Worm (Caenorhabditis elegans): ENCODE measurements around the gene lec-10.

lec-10 gene

DNA sequence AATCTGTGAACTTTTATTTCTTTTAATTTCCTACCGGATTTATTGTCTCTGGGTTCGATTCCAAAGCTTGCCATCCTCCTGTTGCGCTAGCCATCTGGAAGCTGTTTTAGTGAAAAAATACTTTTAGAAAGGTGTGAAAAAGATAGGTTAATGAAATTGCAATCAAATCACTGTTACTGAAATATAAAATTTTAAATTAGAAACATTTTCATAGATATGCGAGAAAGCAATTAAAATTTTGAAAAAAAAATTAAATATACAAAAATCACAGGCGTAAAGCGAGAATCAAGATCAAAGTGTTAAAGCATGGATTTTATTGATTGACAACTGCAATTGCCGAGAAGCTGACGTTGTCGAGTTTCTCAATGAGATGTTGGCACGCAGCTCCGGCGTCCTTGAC is 20.8 kb upstream of the lec-10 start, which contains the start of gene ubh-2 (continued):
- no peak for TF ChIP-seq unc-39 (tag; optimal IDR thresholded peaks at IDR 0.05)
- no peak for TF ChIP-seq aly-2 (tag; optimal IDR thresholded peaks at IDR 0.05)
- no peak for TF ChIP-seq aha-1 (tag)

DNA sequence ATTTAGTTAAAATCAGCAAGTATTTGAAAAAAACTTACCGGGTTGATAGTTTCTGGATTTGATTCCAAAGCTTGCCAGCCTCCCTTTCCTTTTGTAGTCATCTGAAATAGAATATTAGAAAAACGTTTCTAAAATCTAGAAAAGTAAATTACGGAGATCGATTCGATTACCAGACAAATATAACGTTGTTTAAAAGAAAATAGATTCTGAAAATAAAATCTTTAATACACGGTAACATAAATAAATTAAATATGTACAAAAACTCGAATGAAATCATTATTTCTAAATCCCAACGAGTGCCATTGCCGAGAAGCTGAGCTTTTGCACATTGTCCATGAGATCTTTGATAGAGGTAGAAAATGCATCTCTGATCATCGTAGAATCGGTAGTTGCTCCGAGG is 19.8 kb upstream of the lec-10 start, which contains the start of gene ubh-3:
ubh-3 (minus strand) TSS at position 101 of the 400 bp plus-strand sequence.
- TF ChIP-seq ctbp-1 (GFP tag; IDR thresholded peaks at IDR 0.05) (no peak), madf-5 (GFP tag; IDR thresholded peaks at IDR 0.05) (no peak), hlh-30 (tag; optimal IDR thresholded peaks at IDR 0.05; ENCODE audit: insufficient read depth) (no peak), ceh-28 (tag; optimal IDR thresholded peaks at IDR 0.05) (no peak), nhr-25 (tag; optimal IDR thresholded peaks at IDR 0.05; ENCODE audit: borderline replicate concordance, insufficient read depth) (no peak), egl-43 (GFP tag; IDR thresholded peaks at IDR 0.05) (no peak), unc-62 (GFP tag; optimal IDR thresholded peaks at IDR 0.05 in 1 of 2) (no peak), unc-62 (tag; optimal IDR thresholded peaks at IDR 0.05) (no peak)

DNA sequence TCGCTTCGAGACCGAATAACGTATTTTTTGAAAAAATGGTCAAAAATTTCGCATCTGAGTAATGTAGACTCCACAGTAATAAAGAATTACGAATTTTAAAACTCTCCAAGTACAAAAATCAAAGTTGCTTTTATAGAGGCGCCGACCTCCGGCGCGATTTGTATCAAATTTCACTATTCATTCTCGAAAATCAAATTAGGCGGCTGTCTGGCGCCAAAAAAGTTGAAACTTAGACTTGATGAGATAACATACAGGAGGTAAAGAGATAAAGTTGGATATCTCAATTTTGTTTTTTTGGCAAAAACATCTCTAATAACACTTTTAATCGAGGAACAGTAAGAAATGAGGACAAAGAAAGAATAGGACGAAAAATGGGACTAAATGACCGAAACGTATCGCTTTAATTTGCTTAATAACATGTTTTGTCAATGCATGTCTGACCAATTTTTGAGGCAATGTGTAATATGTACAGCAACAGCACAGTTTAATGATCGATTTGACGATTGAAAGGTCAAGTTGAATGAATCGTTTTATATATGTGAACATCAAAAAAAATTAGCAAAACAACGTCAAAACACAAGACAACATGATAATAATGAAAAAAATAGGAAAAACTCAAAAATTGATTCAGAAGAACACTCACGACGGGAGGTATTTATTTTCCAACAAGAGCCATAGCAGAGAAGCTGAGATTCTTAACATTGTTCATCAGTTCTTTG is 17.5 kb upstream of the lec-10 start:
- TF ChIP-seq nhr-6 (tag; optimal IDR thresholded peaks at IDR 0.05), result no peak
- no peak for TF ChIP-seq nhr-28 (tag; optimal IDR thresholded peaks at IDR 0.05)
- TF ChIP-seq unc-62 (GFP tag; optimal IDR thresholded peaks at IDR 0.05 in 1 of 2), result peak in 1 of 2 experiments; percentile 95
- no peak for TF ChIP-seq unc-62 (tag; optimal IDR thresholded peaks at IDR 0.05)
- no peak for TF ChIP-seq ceh-28 (tag; optimal IDR thresholded peaks at IDR 0.05)
- no peak for TF ChIP-seq nhr-102 (tag; optimal IDR thresholded peaks at IDR 0.05)

DNA sequence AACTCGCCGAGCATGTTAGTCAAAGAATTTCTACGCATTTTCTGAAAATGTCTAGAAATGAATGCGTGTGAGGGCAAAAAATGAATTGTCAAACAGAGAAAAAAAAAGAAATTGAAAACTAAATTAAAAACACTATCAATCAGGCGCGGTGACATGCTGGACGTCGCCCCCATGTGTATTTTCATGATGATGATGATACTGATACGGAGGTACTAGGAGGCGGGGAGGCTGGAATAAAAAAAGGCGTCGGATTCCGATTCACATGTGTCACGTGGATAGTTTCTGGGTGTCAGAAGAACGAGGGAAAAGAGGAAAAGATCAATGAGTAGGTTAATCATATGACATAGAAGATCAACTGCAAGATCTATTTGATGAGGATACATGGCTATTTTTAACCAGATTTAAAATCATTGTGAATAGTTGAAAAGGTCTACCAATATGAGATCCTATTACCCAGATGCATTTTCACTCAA is 16.5 kb upstream of the lec-10 start, which contains the start of gene W01A11.7:
W01A11.7 (minus strand) TSS at position 51 of the 473 bp plus-strand sequence.
- no peak for TF ChIP-seq Y48G9A.11 (GFP tag; IDR thresholded peaks at IDR 0.05)
- TF ChIP-seq saeg-2 (GFP tag; IDR thresholded peaks at IDR 0.05), result no peak
- TF ChIP-seq mes-2 (tag; optimal IDR thresholded peaks at IDR 0.05; ENCODE audit: poor library complexity, severe bottlenecking), result no peak
- TF ChIP-seq nhr-76 (tag; optimal IDR thresholded peaks at IDR 0.05), result no peak
- no peak for TF ChIP-seq D1046.2 (GFP tag; IDR thresholded peaks at IDR 0.05)
- no peak for TF ChIP-seq set-16 (GFP tag; IDR thresholded peaks at IDR 0.05)
- no peak for TF ChIP-seq aha-1 (tag)
- TF ChIP-seq aly-2 (tag; optimal IDR thresholded peaks at IDR 0.05), result no peak
- TF ChIP-seq F10B5.3 (tag; optimal IDR thresholded peaks at IDR 0.05), result no peak
- TF ChIP-seq hlh-30 (tag; optimal IDR thresholded peaks at IDR 0.05; ENCODE audit: insufficient read depth), result peak; percentile 70
- no peak for TF ChIP-seq ceh-32 (tag; optimal IDR thresholded peaks at IDR 0.05; ENCODE audit: poor library complexity)
- no peak for TF ChIP-seq lir-3 (tag; optimal IDR thresholded peaks at IDR 0.05)
- TF ChIP-seq nhr-48 (tag; optimal IDR thresholded peaks at IDR 0.05), result peak; percentile 10
- no peak for TF ChIP-seq gei-8 (GFP tag; optimal IDR thresholded peaks at IDR 0.05)
- no peak for TF ChIP-seq egl-27 (tag; optimal IDR thresholded peaks at IDR 0.05)
- TF ChIP-seq nhr-77 (tag; optimal IDR thresholded peaks at IDR 0.05), result no peak
- 0 out of 2 replicates have a peak, but pooled peaks have one; percentile 34 for TF ChIP-seq ceh-20 (GFP tag; IDR thresholded peaks at IDR 0.05)
- no peak for TF ChIP-seq lsy-2 (tag; optimal IDR thresholded peaks at IDR 0.05)
- TF ChIP-seq ztf-7 (tag; optimal IDR thresholded peaks at IDR 0.05), result no peak
- TF ChIP-seq attf-4 (tag; optimal IDR thresholded peaks at IDR 0.05), result no peak
- TF ChIP-seq nhr-41 (GFP tag; IDR thresholded peaks at IDR 0.05), result no peak
- no peak for TF ChIP-seq hmg-1.1 (GFP tag; IDR thresholded peaks at IDR 0.05)
- TF ChIP-seq hlh-11 (tag; optimal IDR thresholded peaks at IDR 0.05), result peak; percentile 27
- TF ChIP-seq snpc-4 (tag; optimal IDR thresholded peaks at IDR 0.05), result no peak
- TF ChIP-seq T26A8.4 (GFP tag; IDR thresholded peaks at IDR 0.05), result no peak
- no peak for TF ChIP-seq lin-15B (tag; optimal IDR thresholded peaks at IDR 0.05)
- peak in 1 of 2 experiments; percentile 65 for TF ChIP-seq unc-62 (GFP tag; optimal IDR thresholded peaks at IDR 0.05 in 1 of 2)
- TF ChIP-seq unc-62 (tag; optimal IDR thresholded peaks at IDR 0.05), result no peak

Measured in whole organism, L4 larva.